Worm (Caenorhabditis elegans): ENCODE results near the gene B0334.10.

Gene B0334.10

ce11 chrII:11537115-11537514 is 18.8 kb downstream of the B0334.10 start (continued):
- TF ChIP-seq egl-18 (GFP tag; IDR thresholded peaks at IDR 0.05) (no peak), F10E7.11 (tag; optimal IDR thresholded peaks at IDR 0.05) (no peak), unc-62 (GFP tag; optimal IDR thresholded peaks at IDR 0.05) (no peak), bed-2 (GFP tag; IDR thresholded peaks at IDR 0.05) (peak; percentile 81; the same call in 1 of the 2 replicates), egrh-3 (GFP tag; IDR thresholded peaks at IDR 0.05) (peak; percentile 82), hmg-1.2 (GFP tag; IDR thresholded peaks at IDR 0.05) (peak; percentile 92), attf-6 (GFP tag; IDR thresholded peaks at IDR 0.05) (0 out of 2 replicates have a peak, but pooled peaks have one; percentile 54), unc-130 (GFP tag; optimal IDR thresholded peaks at IDR 0.05) (peak; percentile 72), Y53G8AR.9 (GFP tag; conservative IDR thresholded peaks at IDR 0.05) (0 out of 2 replicates have a peak, but pooled peaks have one; percentile 68), atf-7 (tag; optimal IDR thresholded peaks at IDR 0.05) (no peak), lin-40 (tag; optimal IDR thresholded peaks at IDR 0.05) (no peak), Y53F4B.3 (GFP tag; IDR thresholded peaks at IDR 0.05) (no peak), madf-3 (GFP tag; IDR thresholded peaks at IDR 0.05) (peak; percentile 92), hmg-20 (GFP tag; IDR thresholded peaks at IDR 0.05) (no peak), zfh-2 (GFP tag; conservative IDR thresholded peaks at IDR 0.05) (peak; percentile 85), F49E8.2 (tag; optimal IDR thresholded peaks at IDR 0.05; ENCODE audit: insufficient read depth) (no peak), lin-35 (GFP tag; optimal IDR thresholded peaks at IDR 0.05) (peak in 2 of 3 experiments; percentile 38 to 44), nfya-2 (GFP tag; IDR thresholded peaks at IDR 0.05) (no peak), F57C9.4 (tag; optimal IDR thresholded peaks at IDR 0.05) (no peak), K12H6.12 (tag; optimal IDR thresholded peaks at IDR 0.05) (no peak), madf-10 (tag; optimal IDR thresholded peaks at IDR 0.05) (no peak), Y56A3A.18 (GFP tag; IDR thresholded peaks at IDR 0.05) (no peak), dpff-1 (tag; optimal IDR thresholded peaks at IDR 0.05) (no peak), madf-8 (GFP tag; conservative IDR thresholded peaks at IDR 0.05) (peak; percentile 98), snpc-3.4 (tag; optimal IDR thresholded peaks at IDR 0.05) (peak; percentile 89), tlf-1 (GFP tag; optimal IDR thresholded peaks at IDR 0.05) (peak; percentile 81)

ce11 chrII:11537606-11538016 is 19.3 kb downstream of the B0334.10 start:
- 0 out of 2 replicates have a peak, but pooled peaks have one; percentile 12 for TF ChIP-seq nfyb-1 (GFP tag; IDR thresholded peaks at IDR 0.05)
- TF ChIP-seq B0336.3 (GFP tag; IDR thresholded peaks at IDR 0.05), result 0 out of 2 replicates have a peak, but pooled peaks have one; percentile 24
- TF ChIP-seq xnd-1 (tag; optimal IDR thresholded peaks at IDR 0.05), result no peak
- TF ChIP-seq zfh-2 (GFP tag; conservative IDR thresholded peaks at IDR 0.05), result 0 out of 2 replicates have a peak, but pooled peaks have one; percentile 3
- TF ChIP-seq egl-18 (GFP tag; IDR thresholded peaks at IDR 0.05), result no peak
- TF ChIP-seq aptf-3 (GFP tag; IDR thresholded peaks at IDR 0.05), result no peak
- 0 out of 2 replicates have a peak, but pooled peaks have one; percentile 10 for TF ChIP-seq lir-1 (GFP tag; conservative IDR thresholded peaks at IDR 0.05)
- 0 out of 2 replicates have a peak, but pooled peaks have one; percentile 43 for TF ChIP-seq ztf-25 (GFP tag; IDR thresholded peaks at IDR 0.05)

ce11 chrII:11538741-11539140 is 20.5 kb downstream of the B0334.10 start, which contains the start of gene Y62F5A.9:
TSS of gene Y62F5A.9 (minus strand) at chrII:11538841.
- TF ChIP-seq B0035.1 (tag; optimal IDR thresholded peaks at IDR 0.05), result no peak
- TF ChIP-seq xnd-1 (tag; optimal IDR thresholded peaks at IDR 0.05), result no peak
- TF ChIP-seq nfya-1 (tag; optimal IDR thresholded peaks at IDR 0.05; ENCODE audit: borderline replicate concordance, insufficient read depth), result no peak
- TF ChIP-seq F10E7.11 (tag; optimal IDR thresholded peaks at IDR 0.05), result no peak
- no peak for TF ChIP-seq lag-1 (GFP tag; IDR thresholded peaks at IDR 0.05)
- TF ChIP-seq dox-1 (GFP tag; IDR thresholded peaks at IDR 0.05), result no peak
- TF ChIP-seq cebp-1 (GFP tag; IDR thresholded peaks at IDR 0.05), result no peak
- TF ChIP-seq cebp-1 (tag; optimal IDR thresholded peaks at IDR 0.05), result peak; percentile 6
- no peak for TF ChIP-seq madf-10 (tag; optimal IDR thresholded peaks at IDR 0.05)
- TF ChIP-seq ceh-27 (GFP tag; optimal IDR thresholded peaks at IDR 0.05), result no peak
- TF ChIP-seq ekl-4 (GFP tag; IDR thresholded peaks at IDR 0.05), result no peak
- TF ChIP-seq snpc-3.4 (tag; optimal IDR thresholded peaks at IDR 0.05), result peak; percentile 32
- no peak for TF ChIP-seq lsy-27 (tag; optimal IDR thresholded peaks at IDR 0.05; ENCODE audit: borderline replicate concordance, insufficient read depth)
- no peak for TF ChIP-seq mel-28 (tag; optimal IDR thresholded peaks at IDR 0.05; ENCODE audit: borderline replicate concordance)
